Worm (Caenorhabditis elegans) whole organism, midembryonic: Measurements from ENCODE around the gene F07F6.2.

ENCODE experiments used
- flt-1 ChIP-seq: fragments of 200-800 bp; sonication (Bioruptor generic); IDR thresholded peaks from 2 replicates; pipeline ENCODE4 v1.3.6; 2022; ENCODE audit warnings: missing genetic modification characterization, missing compliant biosample characterization
- ztf-29 ChIP-seq: fragments of 200-800 bp; sonication (Bioruptor generic); IDR thresholded peaks from 2 replicates; pipeline ENCODE4 v1.3.6; 2022; ENCODE audit warnings: missing genetic modification reagents, missing genetic modification characterization, missing compliant biosample characterization

- TF ChIP-seq flt-1 (GFP tag; lab: Robert Waterston, UW) (no peak), ztf-29 (GFP tag; lab: Robert Waterston, UW) (no peak)
Observed at ce11 chrII:5387217-5387616, 42.8 kb upstream of the F07F6.2 start, which contains the start of gene ccpp-6.
